Fruit fly (Drosophila melanogaster): ENCODE measurements around the gene CRMP.

dm6 chr3R:5551068-5551467 lies 19.8 kb upstream of the CRMP start, which contains the start of gene mia:
- TF ChIP-seq CG5204 (GFP tag; optimal IDR thresholded peaks at IDR 0.05) (no peak), kay (GFP tag; ENCODE audit: borderline replicate concordance) (no peak), CG14711 (tag; optimal IDR thresholded peaks at IDR 0.05) (no peak), CG33017 (tag; optimal IDR thresholded peaks at IDR 0.05) (no peak), pad (GFP tag; optimal IDR thresholded peaks at IDR 0.05) (no peak), CG11617 (GFP tag; optimal IDR thresholded peaks at IDR 0.05) (no peak), CG7101 (tag; optimal IDR thresholded peaks at IDR 0.05) (no peak), bab1 (GFP tag; optimal IDR thresholded peaks at IDR 0.05) (no peak), tj (GFP tag; optimal IDR thresholded peaks at IDR 0.05) (no peak), CG12768 (GFP tag; optimal IDR thresholded peaks at IDR 0.05) (no peak), cnc (optimal IDR thresholded peaks at IDR 0.05) (no peak), CG7045 (GFP tag; optimal IDR thresholded peaks at IDR 0.05) (no peak), Mnt (GFP tag; optimal IDR thresholded peaks at IDR 0.05) (no peak)

All from whole organism, adult.